Worm (Caenorhabditis elegans): Measurements from ENCODE around the gene F58B4.7.

Gene F58B4.7

DNA sequence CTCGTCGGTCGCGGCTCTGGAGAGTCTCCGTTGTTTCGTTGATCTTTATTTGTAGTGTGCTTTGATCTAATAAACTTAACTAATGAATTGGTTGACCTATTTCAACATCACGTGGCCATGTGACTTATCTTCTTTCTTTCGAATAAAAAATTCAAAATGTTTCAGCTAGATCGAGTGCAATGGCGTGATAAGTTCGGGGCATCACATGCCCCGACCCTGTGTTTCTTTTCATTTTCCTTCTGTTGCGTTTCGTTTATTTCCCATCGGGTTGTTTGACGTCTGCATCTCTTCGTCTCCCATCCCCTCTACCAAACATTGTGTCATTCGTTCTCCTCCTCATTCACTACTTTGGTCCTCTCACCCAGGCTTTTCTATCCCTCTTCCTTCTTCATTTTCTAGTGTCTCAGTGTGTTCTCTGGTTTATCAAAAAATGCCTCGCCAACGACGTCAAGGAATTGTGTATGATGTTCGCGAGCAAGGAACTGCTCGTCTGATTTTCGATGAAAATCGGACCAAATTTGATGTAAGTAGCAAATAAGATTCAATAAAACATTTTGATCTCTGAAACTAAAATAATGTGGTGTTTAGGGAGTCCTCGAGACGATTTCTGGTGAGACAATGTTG lies 28.6 kb upstream of the F58B4.7 start, which contains the start of gene F17C11.4:
F17C11.4 (plus strand) TSS at position 206 of the 624 bp plus-strand sequence.
- TF ChIP-seq mml-1 (tag; optimal IDR thresholded peaks at IDR 0.05) = no peak
- no peak for TF ChIP-seq nhr-237 (tag; optimal IDR thresholded peaks at IDR 0.05)
- peak; percentile 88 for TF ChIP-seq nhr-43 (tag; optimal IDR thresholded peaks at IDR 0.05; ENCODE audit: poor library complexity, severe bottlenecking)
- TF ChIP-seq ceh-9 (tag; optimal IDR thresholded peaks at IDR 0.05) = no peak
- no peak for TF ChIP-seq ztf-11 (tag; optimal IDR thresholded peaks at IDR 0.05)
- no peak for TF ChIP-seq ZK546.5 (tag; optimal IDR thresholded peaks at IDR 0.05)
- peak; percentile 74 for TF ChIP-seq hmg-11 (tag; optimal IDR thresholded peaks at IDR 0.05)
- peak; percentile 47 for TF ChIP-seq nhr-11 (tag; optimal IDR thresholded peaks at IDR 0.05)
- TF ChIP-seq ceh-16 (tag; optimal IDR thresholded peaks at IDR 0.05) = no peak
- peak; percentile 83 for TF ChIP-seq elt-2 (tag; optimal IDR thresholded peaks at IDR 0.05)
- peak; percentile 57 for TF ChIP-seq nhr-23 (tag; optimal IDR thresholded peaks at IDR 0.05)
- TF ChIP-seq nfya-1 (tag; optimal IDR thresholded peaks at IDR 0.05; ENCODE audit: insufficient read depth) = peak; percentile 75
- TF ChIP-seq lin-39 (tag; optimal IDR thresholded peaks at IDR 0.05) = peak; percentile 0
- no peak for TF ChIP-seq nhr-28 (tag; optimal IDR thresholded peaks at IDR 0.05)
- no peak for TF ChIP-seq nhr-76 (tag; optimal IDR thresholded peaks at IDR 0.05)
- TF ChIP-seq egl-5 (tag; optimal IDR thresholded peaks at IDR 0.05) = peak; percentile 81
- peak; percentile 80 for TF ChIP-seq jun-1 (tag; optimal IDR thresholded peaks at IDR 0.05)
- peak; percentile 51 for TF ChIP-seq snpc-4 (tag; optimal IDR thresholded peaks at IDR 0.05)
- peak; percentile 43 for TF ChIP-seq lsy-12 (tag; optimal IDR thresholded peaks at IDR 0.05)
- TF ChIP-seq pqm-1 (tag; optimal IDR thresholded peaks at IDR 0.05) = no peak
- peak; percentile 1 for TF ChIP-seq lin-15B (tag; optimal IDR thresholded peaks at IDR 0.05)
- no peak for TF ChIP-seq mdl-1 (tag; optimal IDR thresholded peaks at IDR 0.05)
- TF ChIP-seq egl-27 (tag; optimal IDR thresholded peaks at IDR 0.05) = no peak
- TF ChIP-seq fos-1 (tag; optimal IDR thresholded peaks at IDR 0.05) = peak; percentile 14
- TF ChIP-seq nhr-77 (tag; optimal IDR thresholded peaks at IDR 0.05) = no peak
- peak; percentile 9 for TF ChIP-seq fkh-10 (GFP tag; optimal IDR thresholded peaks at IDR 0.05)
- TF ChIP-seq pha-4 (tag; optimal IDR thresholded peaks at IDR 0.05) = peak; percentile 43
- TF ChIP-seq tbx-2 (tag; optimal IDR thresholded peaks at IDR 0.05) = peak; percentile 28
- peak; percentile 87 for TF ChIP-seq nhr-25 (tag; optimal IDR thresholded peaks at IDR 0.05)
- peak; percentile 53 for TF ChIP-seq unc-62 (GFP tag; optimal IDR thresholded peaks at IDR 0.05)
- TF ChIP-seq ama-1 (optimal IDR thresholded peaks at IDR 0.05) = peak; percentile 46

- no peak for TF ChIP-seq fkh-2 (tag; optimal IDR thresholded peaks at IDR 0.05)
- no peak for TF ChIP-seq ceh-28 (tag; optimal IDR thresholded peaks at IDR 0.05)
- TF ChIP-seq ceh-9 (tag; optimal IDR thresholded peaks at IDR 0.05) = no peak
- no peak for TF ChIP-seq eor-1 (tag; optimal IDR thresholded peaks at IDR 0.05)
- TF ChIP-seq egl-5 (tag; optimal IDR thresholded peaks at IDR 0.05) = no peak
- no peak for TF ChIP-seq nhr-28 (tag; optimal IDR thresholded peaks at IDR 0.05)
These were observed 26.4 kb upstream of the F58B4.7 start, which contains the start of gene col-153 for ce11 chrV:10949511-10949910. Gene col-153, plus strand, starts transcription at chrV:10949811.

DNA sequence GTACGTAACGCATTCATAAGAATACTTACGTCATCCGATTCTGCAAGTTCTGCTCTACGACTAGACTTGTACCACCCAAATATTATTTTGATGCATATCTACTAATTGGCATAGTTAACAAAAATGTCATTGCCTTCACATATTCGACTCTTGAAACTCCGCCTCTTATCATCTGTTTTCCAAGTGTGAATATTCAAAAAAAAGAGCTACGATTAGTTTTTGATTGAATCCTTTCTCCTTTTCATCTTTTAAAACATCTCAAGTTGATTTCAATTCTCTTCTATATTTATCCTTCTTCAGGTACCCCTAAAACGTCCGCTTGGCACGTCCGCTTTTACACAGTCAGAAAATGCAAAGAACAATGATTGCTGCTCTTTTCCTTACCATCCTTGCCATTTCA lies 24.8 kb upstream of the F58B4.7 start, which contains the start of gene F17C11.2:
F17C11.2 (plus strand) TSS at position 301 of the 400 bp plus-strand sequence.
- TF ChIP-seq mml-1 (tag; optimal IDR thresholded peaks at IDR 0.05) (no peak), nhr-76 (tag; optimal IDR thresholded peaks at IDR 0.05) (no peak), R02D3.7 (tag; optimal IDR thresholded peaks at IDR 0.05) (no peak), nhr-67 (tag; optimal IDR thresholded peaks at IDR 0.05) (no peak), fos-1 (tag; optimal IDR thresholded peaks at IDR 0.05) (no peak), tbx-2 (tag; optimal IDR thresholded peaks at IDR 0.05) (no peak), elt-3 (tag; optimal IDR thresholded peaks at IDR 0.05) (no peak), pha-4 (tag; optimal IDR thresholded peaks at IDR 0.05) (no peak), nhr-23 (tag; optimal IDR thresholded peaks at IDR 0.05) (no peak), fkh-2 (tag; optimal IDR thresholded peaks at IDR 0.05) (no peak), jun-1 (tag; optimal IDR thresholded peaks at IDR 0.05) (no peak), ceh-9 (tag; optimal IDR thresholded peaks at IDR 0.05) (no peak), eor-1 (tag; optimal IDR thresholded peaks at IDR 0.05) (no peak), ceh-28 (tag; optimal IDR thresholded peaks at IDR 0.05) (no peak), unc-62 (GFP tag; optimal IDR thresholded peaks at IDR 0.05) (no peak), ZK546.5 (tag; optimal IDR thresholded peaks at IDR 0.05) (no peak)
